Worm (Caenorhabditis elegans): ENCODE measurements around the gene ugt-30.

- no peak for TF ChIP-seq dmd-4 (tag; optimal IDR thresholded peaks at IDR 0.05)
- no peak for TF ChIP-seq egl-27 (tag; optimal IDR thresholded peaks at IDR 0.05)
- TF ChIP-seq unc-39 (tag; optimal IDR thresholded peaks at IDR 0.05): no peak
- no peak for TF ChIP-seq elt-3 (tag; optimal IDR thresholded peaks at IDR 0.05)
Observed at ce11 chrV:15156504-15156903, 31.4 kb upstream of the ugt-30 start.

Data from whole organism, L2 larva.